Worm (Caenorhabditis elegans): ENCODE data around the gene F45D3.2.

Gene F45D3.2

DNA sequence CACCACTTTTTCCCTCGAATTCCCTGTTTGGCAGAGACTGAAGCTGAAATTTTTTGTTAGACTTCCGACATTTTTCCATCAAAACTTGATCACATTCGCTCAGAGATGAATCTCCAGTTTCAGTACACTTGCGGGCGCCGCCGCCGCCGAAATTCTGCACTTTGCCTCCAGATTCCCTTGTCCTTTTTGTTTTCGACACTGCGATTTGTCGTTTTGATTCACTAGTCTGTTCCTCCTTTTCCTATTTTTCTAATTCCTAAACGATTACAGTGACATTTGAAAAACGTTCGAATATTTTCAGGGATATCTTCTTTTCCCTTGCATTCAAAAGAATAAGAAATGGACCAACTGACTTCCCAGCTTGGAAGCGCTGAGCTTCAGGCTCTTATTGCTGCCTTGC, at the start of gene F45D3.2:
Gene F45D3.2 (plus strand): TSS at position 301 of the 400 bp plus-strand sequence.
- TF ChIP-seq pha-4 (tag; optimal IDR thresholded peaks at IDR 0.05) (no peak), M03D4.4 (tag; optimal IDR thresholded peaks at IDR 0.05) (no peak), lsy-2 (tag; optimal IDR thresholded peaks at IDR 0.05) (no peak), lin-13 (tag; optimal IDR thresholded peaks at IDR 0.05) (no peak), hlh-1 (tag; optimal IDR thresholded peaks at IDR 0.05) (no peak), snpc-4 (tag; optimal IDR thresholded peaks at IDR 0.05) (no peak), nhr-28 (tag; optimal IDR thresholded peaks at IDR 0.05) (no peak), mab-5 (tag; optimal IDR thresholded peaks at IDR 0.05) (no peak), unc-120 (tag; optimal IDR thresholded peaks at IDR 0.05; ENCODE audit: poor library complexity, severe bottlenecking) (no peak), bed-3 (GFP tag; optimal IDR thresholded peaks at IDR 0.05) (no peak), ztf-11 (tag; optimal IDR thresholded peaks at IDR 0.05) (no peak), unc-62 (GFP tag; optimal IDR thresholded peaks at IDR 0.05) (no peak), blmp-1 (tag; optimal IDR thresholded peaks at IDR 0.05) (no peak), nhr-12 (tag; optimal IDR thresholded peaks at IDR 0.05) (no peak), ces-1 (GFP tag; optimal IDR thresholded peaks at IDR 0.05) (no peak), nhr-2 (tag; optimal IDR thresholded peaks at IDR 0.05) (no peak), unc-39 (tag; optimal IDR thresholded peaks at IDR 0.05) (no peak), mls-2 (tag; optimal IDR thresholded peaks at IDR 0.05) (no peak), flh-1 (GFP tag; optimal IDR thresholded peaks at IDR 0.05) (no peak), sem-2 (GFP tag; optimal IDR thresholded peaks at IDR 0.05) (no peak)

DNA sequence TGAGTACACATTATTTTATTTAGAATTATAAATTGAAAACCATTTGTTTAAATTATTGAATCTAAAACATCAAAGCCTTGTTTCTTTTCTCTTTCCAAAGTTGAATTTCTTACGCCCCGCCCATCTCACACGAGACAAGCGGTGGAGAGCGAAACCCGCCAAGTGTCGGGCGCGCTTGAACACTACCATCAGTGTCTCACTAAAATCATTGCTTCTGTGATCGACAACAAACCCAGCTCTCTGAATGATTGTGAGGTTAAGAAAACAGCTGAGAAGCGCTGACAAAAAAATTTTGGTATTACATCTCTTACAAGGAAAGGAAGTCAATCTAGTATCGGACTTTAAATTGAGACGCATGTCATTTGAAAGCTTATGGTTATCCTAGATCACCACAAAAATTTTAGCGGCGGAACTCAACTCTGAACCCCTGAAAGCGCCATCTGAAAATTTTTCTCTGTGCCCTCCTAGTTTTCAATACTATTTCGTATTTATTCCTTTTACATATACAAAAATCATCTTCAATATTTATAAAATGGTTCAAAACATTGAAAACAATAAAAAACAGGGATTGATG, 49.7 kb upstream of the F45D3.2 start:
- TF ChIP-seq mls-2 (tag; optimal IDR thresholded peaks at IDR 0.05), result no peak
- no peak for TF ChIP-seq ces-1 (GFP tag; optimal IDR thresholded peaks at IDR 0.05)
- TF ChIP-seq unc-120 (tag; optimal IDR thresholded peaks at IDR 0.05; ENCODE audit: poor library complexity, severe bottlenecking), result no peak
- no peak for TF ChIP-seq nhr-76 (tag; optimal IDR thresholded peaks at IDR 0.05)
- TF ChIP-seq nhr-12 (tag; optimal IDR thresholded peaks at IDR 0.05), result no peak
- TF ChIP-seq drap-1 (GFP tag; optimal IDR thresholded peaks at IDR 0.05), result no peak
- no peak for TF ChIP-seq lsy-2 (tag; optimal IDR thresholded peaks at IDR 0.05)
- no peak for TF ChIP-seq unc-39 (tag; optimal IDR thresholded peaks at IDR 0.05)

DNA sequence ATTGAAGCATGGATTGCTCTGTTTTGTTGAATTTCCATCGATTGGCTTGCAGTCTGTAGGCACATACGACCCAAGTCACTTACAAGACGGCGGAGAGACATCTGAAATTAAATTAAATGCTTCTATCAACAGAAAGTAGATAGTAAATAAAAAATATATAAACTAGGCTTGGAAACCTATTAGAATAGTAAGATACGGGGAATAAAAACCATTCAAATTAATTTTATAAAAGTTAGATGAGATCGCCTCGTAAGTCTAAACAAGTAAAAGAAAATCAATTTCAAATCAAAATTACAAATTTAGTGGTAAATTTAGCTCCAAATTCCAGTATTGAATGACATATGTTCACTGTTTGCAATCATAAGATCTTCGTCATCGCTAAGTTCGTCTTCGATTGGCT, 46.3 kb upstream of the F45D3.2 start, which contains the start of gene mrps-11:
Gene mrps-11 (minus strand): TSS at position 101 of the 400 bp plus-strand sequence.
- no peak for TF ChIP-seq nhr-12 (tag; optimal IDR thresholded peaks at IDR 0.05)

ce11 chrV:12497725-12498263, 43.0 kb upstream of the F45D3.2 start, which contains the start of the genes W04D2.4 and rbm-25:
W04D2.4 (minus strand) TSS chrV:12497755.
rbm-25 (plus strand) TSS chrV:12498213.
- TF ChIP-seq elt-3 (tag; optimal IDR thresholded peaks at IDR 0.05) (no peak), hlh-1 (tag; optimal IDR thresholded peaks at IDR 0.05) (no peak), ceh-39 (tag; optimal IDR thresholded peaks at IDR 0.05) (peak; percentile 77), ztf-11 (tag; optimal IDR thresholded peaks at IDR 0.05) (no peak), mep-1 (tag; optimal IDR thresholded peaks at IDR 0.05) (peak; percentile 70), unc-120 (tag; optimal IDR thresholded peaks at IDR 0.05; ENCODE audit: poor library complexity, severe bottlenecking) (no peak), blmp-1 (tag; optimal IDR thresholded peaks at IDR 0.05) (no peak), sptf-1 (tag; optimal IDR thresholded peaks at IDR 0.05) (no peak), ces-1 (GFP tag; optimal IDR thresholded peaks at IDR 0.05) (peak; percentile 58), sem-2 (GFP tag; optimal IDR thresholded peaks at IDR 0.05) (no peak), mab-5 (tag; optimal IDR thresholded peaks at IDR 0.05) (no peak), ceh-83 (GFP tag; optimal IDR thresholded peaks at IDR 0.05) (no peak), pha-4 (tag; optimal IDR thresholded peaks at IDR 0.05) (peak; percentile 70), ceh-43 (GFP tag; optimal IDR thresholded peaks at IDR 0.05) (no peak), lin-32 (GFP tag; optimal IDR thresholded peaks at IDR 0.05) (no peak), drap-1 (GFP tag; optimal IDR thresholded peaks at IDR 0.05) (no peak), nhr-28 (tag; optimal IDR thresholded peaks at IDR 0.05) (no peak), nhr-12 (tag; optimal IDR thresholded peaks at IDR 0.05) (no peak), bed-3 (GFP tag; optimal IDR thresholded peaks at IDR 0.05) (no peak), mls-2 (tag; optimal IDR thresholded peaks at IDR 0.05) (no peak), snpc-4 (tag; optimal IDR thresholded peaks at IDR 0.05) (no peak), nhr-2 (tag; optimal IDR thresholded peaks at IDR 0.05) (peak; percentile 11), lsy-2 (tag; optimal IDR thresholded peaks at IDR 0.05) (peak; percentile 60), cnd-1 (tag; optimal IDR thresholded peaks at IDR 0.05) (no peak), elt-1 (tag; optimal IDR thresholded peaks at IDR 0.05; ENCODE audit: borderline replicate concordance, insufficient read depth) (no peak), zip-8 (tag; optimal IDR thresholded peaks at IDR 0.05) (no peak), nhr-76 (tag; optimal IDR thresholded peaks at IDR 0.05) (no peak), nhr-237 (tag; optimal IDR thresholded peaks at IDR 0.05) (peak; percentile 49), unc-62 (GFP tag; optimal IDR thresholded peaks at IDR 0.05) (no peak), unc-39 (tag; optimal IDR thresholded peaks at IDR 0.05) (no peak), ham-2 (GFP tag; optimal IDR thresholded peaks at IDR 0.05) (no peak), flh-1 (GFP tag; optimal IDR thresholded peaks at IDR 0.05) (no peak), lin-13 (tag; optimal IDR thresholded peaks at IDR 0.05) (peak; percentile 12), M03D4.4 (tag; optimal IDR thresholded peaks at IDR 0.05) (no peak), tbx-8 (GFP tag; optimal IDR thresholded peaks at IDR 0.05) (no peak)

Measured in whole organism, mixed stage, embryonic.